Fruit fly (Drosophila melanogaster) whole organism, pupa: Measurements from ENCODE around the gene CG15528.
A peak's percentile ranks its signal among the peaks of the same experiment; 100 is the strongest.

ENCODE experiments used
- CG10348 ChIP-seq: fragments of 200-800 bp; sonication (Bioruptor generic); IDR thresholded peaks from 2 replicates; pipeline ENCODE4 v1.3.6; 2022; ENCODE audit warnings: missing biosample characterization, missing genetic modification characterization
- CG12605 ChIP-seq: fragments of 200-800 bp; sonication (Bioruptor generic); IDR thresholded peaks from 2 replicates; pipeline ENCODE4 v1.3.6; 2022; ENCODE audit warnings: missing biosample characterization, missing genetic modification characterization
- CG13204 ChIP-seq: fragments of 200-800 bp; sonication (Bioruptor generic); optimal IDR thresholded peaks from 2 replicates; lab custom pipeline; 2018; ENCODE audit warnings: missing biosample characterization, mild to moderate bottlenecking, missing genetic modification characterization, moderate library complexity
- CG14655 ChIP-seq: fragments of 200-800 bp; sonication (Bioruptor generic); optimal IDR thresholded peaks from 3 replicates; lab custom pipeline; 2017; ENCODE audit warnings: mild to moderate bottlenecking, missing biosample characterization, missing genetic modification reagents, missing genetic modification characterization
- CG15710 ChIP-seq: fragments of 200-800 bp; sonication (Bioruptor generic); optimal IDR thresholded peaks from 2 replicates; lab custom pipeline; 2018; ENCODE audit warnings: missing biosample characterization, mild to moderate bottlenecking, missing genetic modification characterization, moderate library complexity
- CG17806 ChIP-seq: fragments of 200-800 bp; sonication (Bioruptor generic); optimal IDR thresholded peaks from 2 replicates; lab custom pipeline; 2018; ENCODE audit warnings: missing biosample characterization, mild to moderate bottlenecking, missing genetic modification characterization, moderate library complexity
- CG32121 ChIP-seq: fragments of 200-800 bp; sonication (Bioruptor generic); IDR thresholded peaks from 2 replicates; pipeline ENCODE4 v1.3.6; 2022; ENCODE audit warnings: missing biosample characterization, missing genetic modification characterization
- CG34367 ChIP-seq: fragments of 200-800 bp; sonication (Bioruptor generic); optimal IDR thresholded peaks from 2 replicates; lab custom pipeline; 2018; ENCODE audit warnings: missing biosample characterization, mild to moderate bottlenecking, missing genetic modification characterization
- CG4496 ChIP-seq: fragments of 200-800 bp; sonication (Bioruptor generic); IDR thresholded peaks from 3 replicates; pipeline ENCODE4 v1.3.6; 2022; ENCODE audit warnings: missing biosample characterization, missing genetic modification characterization
- CG8159 ChIP-seq: fragments of 200-800 bp; sonication (Bioruptor generic); optimal IDR thresholded peaks from 3 replicates; lab custom pipeline; 2018; ENCODE audit warnings: missing biosample characterization, mild to moderate bottlenecking, missing genetic modification characterization, moderate library complexity
- CG8301 ChIP-seq: fragments of 200-800 bp; sonication (Bioruptor generic); optimal IDR thresholded peaks from 2 replicates; lab custom pipeline; 2018; ENCODE audit warnings: missing biosample characterization, mild to moderate bottlenecking, missing genetic modification characterization
- CG9948 ChIP-seq: fragments of 200-800 bp; sonication (Bioruptor generic); optimal IDR thresholded peaks from 2 replicates; lab custom pipeline; 2018; ENCODE audit warnings: missing biosample characterization, mild to moderate bottlenecking, missing genetic modification characterization, moderate library complexity
- D1 ChIP-seq: fragments of 200-800 bp; sonication (Bioruptor generic); optimal IDR thresholded peaks from 2 replicates; lab custom pipeline; 2018; ENCODE audit warnings: missing biosample characterization, mild to moderate bottlenecking, missing genetic modification characterization, moderate library complexity
- EcR ChIP-seq: fragments of 200-800 bp; sonication (Bioruptor generic); optimal IDR thresholded peaks from 3 replicates; lab custom pipeline; 2019; ENCODE audit warnings: missing biosample characterization, missing genetic modification characterization, mild to moderate bottlenecking, moderate library complexity, missing genetic modification reagents
- Ets98B ChIP-seq: fragments of 200-800 bp; sonication (Bioruptor generic); IDR thresholded peaks from 2 replicates; pipeline ENCODE4 v1.3.6; 2022; ENCODE audit warnings: missing biosample characterization, missing genetic modification characterization
- Pif1A ChIP-seq: fragments of 200-800 bp; sonication (Bioruptor generic); optimal IDR thresholded peaks from 3 replicates; lab custom pipeline; 2016; ENCODE audit warnings: missing biosample characterization, missing genetic modification characterization
- Pif1B ChIP-seq: fragments of 200-800 bp; sonication (Bioruptor generic); optimal IDR thresholded peaks from 3 replicates; lab custom pipeline; 2016; ENCODE audit warnings: missing biosample characterization, missing genetic modification characterization
- Snoo ChIP-seq: fragments of 200-800 bp; sonication (Bioruptor generic); optimal IDR thresholded peaks from 3 replicates; lab custom pipeline; 2017; ENCODE audit warnings: missing biosample characterization, mild to moderate bottlenecking, missing genetic modification characterization, inconsistent platforms
- fd96Ca ChIP-seq: fragments of 200-800 bp; sonication (Bioruptor generic); IDR thresholded peaks from 3 replicates; pipeline ENCODE4 v1.3.6; 2022; ENCODE audit warnings: missing biosample characterization, missing genetic modification characterization
- gl ChIP-seq: fragments of 200-800 bp; sonication (Bioruptor generic); optimal IDR thresholded peaks from 2 replicates; lab custom pipeline; 2018; ENCODE audit warnings: missing biosample characterization, mild to moderate bottlenecking, missing genetic modification characterization
- rn ChIP-seq: fragments of 200-800 bp; sonication (Bioruptor generic); IDR thresholded peaks from 2 replicates; pipeline ENCODE4 v1.3.6; 2022; ENCODE audit warnings: missing biosample characterization, missing genetic modification characterization

The CG15528 gene

DNA sequence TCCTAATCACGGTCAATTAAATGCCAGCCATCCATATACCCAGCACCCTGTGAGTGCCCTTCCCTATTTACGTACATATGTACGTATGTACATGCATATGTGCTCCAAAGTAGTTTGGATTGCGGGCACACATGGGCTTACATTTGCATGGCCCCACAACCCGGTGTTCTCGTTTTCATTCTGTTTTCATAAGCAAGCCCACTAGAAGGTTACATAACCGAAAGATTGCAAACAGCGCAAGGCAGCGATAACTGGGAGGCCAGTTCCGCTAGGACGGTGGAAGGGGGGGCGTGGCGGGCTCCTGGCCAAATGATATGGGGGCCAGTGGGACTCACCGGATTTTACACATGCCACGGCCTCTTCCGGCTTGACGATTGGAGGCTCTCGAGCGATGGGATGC, 37.4 kb downstream of the CG15528 start:
- no peak for TF ChIP-seq EcR (GFP tag; lab: Kevin White, UChicago)
- no peak for TF ChIP-seq CG9948 (tag; lab: Kevin White, UChicago)
- no peak for TF ChIP-seq CG8301 (tag; lab: Kevin White, UChicago)
- no peak for TF ChIP-seq CG4496 (GFP tag; lab: Robert Waterston, UW)
- TF ChIP-seq Snoo, result no peak
- no peak for TF ChIP-seq CG34367 (tag; lab: Kevin White, UChicago)

DNA sequence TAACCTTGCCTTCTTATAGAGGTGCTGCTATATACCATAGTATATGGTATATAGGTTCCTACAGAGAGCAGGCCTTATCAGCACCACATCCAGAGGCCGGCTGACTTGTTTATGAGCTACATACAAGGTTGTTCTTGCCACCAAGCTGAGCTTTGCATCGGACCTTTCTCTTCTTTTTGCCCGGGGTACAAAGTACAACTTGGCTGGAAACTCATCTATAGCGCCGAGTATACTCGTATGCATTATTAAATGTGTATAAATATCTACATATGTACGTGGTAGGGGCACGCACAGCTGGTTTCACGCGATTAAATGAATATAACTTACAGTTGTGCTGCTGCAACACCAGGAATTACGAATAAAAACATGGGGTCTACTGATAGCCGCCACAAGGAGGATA, 38.0 kb downstream of the CG15528 start:
- TF ChIP-seq EcR (GFP tag; lab: Kevin White, UChicago) (no peak), CG14655 (GFP tag; lab: Kevin White, UChicago) (peak; percentile 58), CG15710 (tag; lab: Kevin White, UChicago) (peak; percentile 18), CG9948 (tag; lab: Kevin White, UChicago) (no peak), CG12605 (peak; percentile 87), CG13204 (GFP tag; lab: Kevin White, UChicago) (peak; percentile 78), Pif1B (GFP tag; lab: Kevin White, UChicago) (peak; percentile 64), Pif1A (GFP tag; lab: Kevin White, UChicago) (peak; percentile 76), CG34367 (tag; lab: Kevin White, UChicago) (peak; percentile 23), Ets98B (GFP tag; lab: Robert Waterston, UW) (peak; percentile 77), D1 (no peak), CG10348 (GFP tag; lab: Robert Waterston, UW) (no peak), CG17806 (peak; percentile 47), CG32121 (no peak; the same call in 1 of the 2 replicates), rn (no peak), CG8301 (tag; lab: Kevin White, UChicago) (peak; percentile 48), fd96Ca (GFP tag; lab: Robert Waterston, UW) (peak; percentile 39; the same call in 2 of the 3 replicates), CG4496 (GFP tag; lab: Robert Waterston, UW) (peak; percentile 54; the same call in 1 of the 3 replicates), CG8159 (tag; lab: Kevin White, UChicago) (peak; percentile 40), gl (peak; percentile 94), Snoo (peak; percentile 3)

DNA sequence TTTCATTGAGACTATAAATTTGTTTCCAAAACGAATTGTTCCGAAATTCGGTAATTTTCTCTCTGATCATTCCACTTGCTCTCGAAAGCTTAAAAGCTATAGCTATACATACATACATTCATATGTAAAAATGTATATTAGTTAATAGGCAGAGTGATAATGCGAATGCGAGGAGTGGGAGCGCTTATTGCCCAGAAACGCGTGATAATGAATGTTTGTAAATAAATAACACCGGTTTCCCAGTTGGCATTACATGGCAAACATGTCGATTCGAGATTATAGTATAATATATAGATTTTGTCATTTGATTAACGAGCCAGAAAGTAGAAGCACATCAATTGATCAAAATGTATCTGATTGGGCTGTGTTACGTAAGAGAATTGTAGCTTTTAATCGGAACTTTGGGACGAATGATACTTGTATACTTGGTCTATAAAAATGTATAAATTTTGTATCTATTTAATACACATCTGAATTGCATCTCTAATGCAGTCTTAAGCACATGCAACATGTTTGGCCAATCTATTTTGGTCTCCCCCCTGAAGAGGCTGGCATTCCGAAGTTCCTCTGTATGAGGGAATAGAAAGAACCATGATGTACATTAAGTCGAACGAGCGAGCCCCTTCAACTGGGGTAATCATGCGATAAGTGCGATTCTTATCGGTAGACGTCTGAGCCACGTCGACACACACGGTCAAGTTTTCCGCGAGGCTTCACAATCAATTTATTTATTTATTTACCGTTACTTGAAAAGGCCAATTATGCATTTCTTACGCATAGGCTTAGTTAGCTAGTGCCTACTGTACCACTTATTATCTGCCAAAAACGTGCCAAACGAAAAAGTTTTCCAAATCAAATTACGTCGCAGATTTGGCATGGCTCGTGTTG, 39.1 kb downstream of the CG15528 start:
- TF ChIP-seq D1 (no peak), Ets98B (GFP tag; lab: Robert Waterston, UW) (peak; percentile 66; the same call in 1 of the 2 replicates), CG10348 (GFP tag; lab: Robert Waterston, UW) (no peak), CG8301 (tag; lab: Kevin White, UChicago) (peak; percentile 38), Pif1A (GFP tag; lab: Kevin White, UChicago) (no peak), CG32121 (peak; percentile 64), CG17806 (no peak), gl (no peak), CG8159 (tag; lab: Kevin White, UChicago) (no peak), EcR (GFP tag; lab: Kevin White, UChicago) (no peak), Pif1B (GFP tag; lab: Kevin White, UChicago) (no peak), CG15710 (tag; lab: Kevin White, UChicago) (no peak), fd96Ca (GFP tag; lab: Robert Waterston, UW) (peak; percentile 68; the same call in 2 of the 3 replicates), CG14655 (GFP tag; lab: Kevin White, UChicago) (peak; percentile 58), Snoo (no peak), CG9948 (tag; lab: Kevin White, UChicago) (no peak), CG4496 (GFP tag; lab: Robert Waterston, UW) (peak; percentile 72), CG12605 (no peak), CG13204 (GFP tag; lab: Kevin White, UChicago) (no peak), rn (peak; percentile 32; the same call in 1 of the 2 replicates), CG34367 (tag; lab: Kevin White, UChicago) (no peak)

DNA sequence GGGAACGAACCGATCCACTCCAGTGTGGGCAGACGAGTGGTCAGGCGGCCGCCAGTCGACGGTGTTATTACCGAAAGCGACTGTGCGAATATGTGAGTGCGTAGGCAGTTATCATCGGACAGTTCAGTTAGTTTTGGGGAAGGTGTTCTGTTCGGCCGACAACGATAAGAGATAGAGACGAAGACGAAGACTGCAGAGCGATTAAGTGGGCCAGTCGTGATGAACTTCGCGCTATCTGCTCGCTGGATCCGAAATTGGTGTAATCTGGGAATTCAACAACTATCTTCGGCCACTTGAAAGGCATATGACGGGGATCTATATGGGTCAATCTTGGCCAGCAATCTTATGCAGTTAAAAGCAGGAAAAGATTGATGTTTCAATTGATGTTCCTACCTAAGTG, 42.7 kb downstream of the CG15528 start, which contains the start of gene CG7912:
CG7912 (minus strand) TSS at position 17 of the 400 bp plus-strand sequence.
- TF ChIP-seq CG8301 (tag; lab: Kevin White, UChicago) (no peak), CG8159 (tag; lab: Kevin White, UChicago) (no peak), rn (no peak), CG17806 (no peak), D1 (no peak), gl (no peak), CG15710 (tag; lab: Kevin White, UChicago) (no peak), Pif1B (GFP tag; lab: Kevin White, UChicago) (no peak), CG34367 (tag; lab: Kevin White, UChicago) (no peak), CG4496 (GFP tag; lab: Robert Waterston, UW) (no peak), Ets98B (GFP tag; lab: Robert Waterston, UW) (no peak), fd96Ca (GFP tag; lab: Robert Waterston, UW) (no peak), CG32121 (no peak), EcR (GFP tag; lab: Kevin White, UChicago) (no peak), CG10348 (GFP tag; lab: Robert Waterston, UW) (no peak), CG9948 (tag; lab: Kevin White, UChicago) (no peak), CG12605 (no peak), Snoo (no peak), Pif1A (GFP tag; lab: Kevin White, UChicago) (no peak)

DNA sequence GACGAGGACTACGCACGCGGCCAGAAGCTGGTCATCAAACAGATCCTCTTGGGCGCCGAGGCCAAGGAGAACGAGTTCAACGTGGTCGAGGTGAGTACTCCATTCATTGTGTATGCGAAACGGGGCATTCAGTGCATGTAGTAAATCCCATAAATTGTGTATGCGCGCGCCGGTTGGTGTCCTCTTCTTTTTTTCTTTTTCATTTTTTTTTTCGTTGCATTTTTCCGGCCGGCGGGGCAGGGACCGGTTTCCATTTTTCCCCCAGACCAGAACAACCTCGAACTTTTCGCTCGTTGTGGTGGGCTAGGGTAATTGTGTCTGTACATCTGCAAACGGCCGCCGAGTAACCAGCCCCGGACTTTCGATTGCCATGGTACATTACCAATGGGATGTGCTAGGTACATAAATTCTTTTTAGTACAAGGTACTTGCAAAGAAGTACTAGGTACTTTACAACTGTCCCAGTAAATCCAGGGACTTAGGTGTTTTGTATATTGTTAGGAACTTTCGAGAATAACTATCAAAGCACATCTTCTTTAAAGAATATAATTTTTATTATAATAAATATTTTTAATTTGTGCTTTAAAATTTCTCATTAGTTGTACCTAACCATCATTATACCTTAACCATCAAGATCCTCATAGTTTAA, 46.5 kb downstream of the CG15528 start:
- TF ChIP-seq rn, result no peak
- TF ChIP-seq CG15710 (tag; lab: Kevin White, UChicago), result peak; percentile 45
- TF ChIP-seq Pif1B (GFP tag; lab: Kevin White, UChicago), result peak; percentile 53
- TF ChIP-seq D1, result no peak
- TF ChIP-seq Ets98B (GFP tag; lab: Robert Waterston, UW), result peak; percentile 76
- peak; percentile 34 for TF ChIP-seq CG34367 (tag; lab: Kevin White, UChicago)
- no peak for TF ChIP-seq CG9948 (tag; lab: Kevin White, UChicago)
- peak; percentile 42 for TF ChIP-seq CG17806
- peak; percentile 44 for TF ChIP-seq CG8159 (tag; lab: Kevin White, UChicago)
- peak; percentile 86 for TF ChIP-seq gl
- no peak for TF ChIP-seq CG10348 (GFP tag; lab: Robert Waterston, UW)
- peak; percentile 60 for TF ChIP-seq EcR (GFP tag; lab: Kevin White, UChicago)
- TF ChIP-seq CG13204 (GFP tag; lab: Kevin White, UChicago), result no peak
- no peak for TF ChIP-seq Pif1A (GFP tag; lab: Kevin White, UChicago)
- peak; percentile 39 for TF ChIP-seq CG8301 (tag; lab: Kevin White, UChicago)
- no peak for TF ChIP-seq Snoo
- TF ChIP-seq CG14655 (GFP tag; lab: Kevin White, UChicago), result peak; percentile 63
- TF ChIP-seq CG32121, result no peak
- peak; percentile 82 for TF ChIP-seq CG12605
- peak; percentile 55; the same call in 1 of the 3 replicates for TF ChIP-seq fd96Ca (GFP tag; lab: Robert Waterston, UW)
- peak; percentile 87 for TF ChIP-seq CG4496 (GFP tag; lab: Robert Waterston, UW)
- TF ChIP-seq, all 21 proteins: peak for 13
